Worm (Caenorhabditis elegans): ENCODE results near the gene F16F9.3.
A peak's percentile ranks its signal among the peaks of the same experiment; 100 is the strongest.

Gene F16F9.3

ce11 chrX:8473468-8473867 lies 16.1 kb downstream of the F16F9.3 start:
- TF ChIP-seq C34F6.9 (tag; optimal IDR thresholded peaks at IDR 0.05) (no peak), nhr-25 (tag; optimal IDR thresholded peaks at IDR 0.05) (no peak), unc-39 (tag; optimal IDR thresholded peaks at IDR 0.05) (no peak), unc-62 (GFP tag; optimal IDR thresholded peaks at IDR 0.05) (no peak), skn-1 (tag; optimal IDR thresholded peaks at IDR 0.05) (peak; percentile 31), peb-1 (tag; optimal IDR thresholded peaks at IDR 0.05) (no peak), snpc-4 (tag; optimal IDR thresholded peaks at IDR 0.05) (no peak), ceh-82 (tag; optimal IDR thresholded peaks at IDR 0.05) (no peak), F13H6.1 (tag; optimal IDR thresholded peaks at IDR 0.05) (peak; percentile 39), sma-3 (GFP tag; optimal IDR thresholded peaks at IDR 0.05) (peak; percentile 53), egl-27 (tag; optimal IDR thresholded peaks at IDR 0.05) (peak; percentile 56), mdl-1 (tag; optimal IDR thresholded peaks at IDR 0.05) (peak in 1 of 2 experiments; percentile 17), Y55F3AM.14 (GFP tag; optimal IDR thresholded peaks at IDR 0.05) (no peak), nhr-23 (tag; optimal IDR thresholded peaks at IDR 0.05) (no peak), elt-1 (tag; optimal IDR thresholded peaks at IDR 0.05) (no peak), sma-9 (GFP tag; optimal IDR thresholded peaks at IDR 0.05) (peak; percentile 94), sma-9 (tag; optimal IDR thresholded peaks at IDR 0.05) (no peak), nhr-129 (tag; optimal IDR thresholded peaks at IDR 0.05) (peak; percentile 69), ztf-1 (GFP tag; conservative IDR thresholded peaks at IDR 0.05) (no peak), fos-1 (tag; optimal IDR thresholded peaks at IDR 0.05) (peak; percentile 91), nhr-10 (tag; optimal IDR thresholded peaks at IDR 0.05) (no peak), crh-2 (tag; optimal IDR thresholded peaks at IDR 0.05) (peak; percentile 83), ZK546.5 (tag; optimal IDR thresholded peaks at IDR 0.05) (no peak), elt-3 (tag; optimal IDR thresholded peaks at IDR 0.05) (no peak), gmeb-1 (tag; optimal IDR thresholded peaks at IDR 0.05) (peak; percentile 42), sem-4 (tag; optimal IDR thresholded peaks at IDR 0.05) (no peak), nhr-21 (tag; optimal IDR thresholded peaks at IDR 0.05) (peak; percentile 40), lin-13 (GFP tag; optimal IDR thresholded peaks at IDR 0.05) (no peak), mbf-1 (tag; optimal IDR thresholded peaks at IDR 0.05) (no peak), lsy-2 (tag; optimal IDR thresholded peaks at IDR 0.05) (peak in 1 of 2 experiments; percentile 11), nhr-11 (tag; optimal IDR thresholded peaks at IDR 0.05) (no peak), unc-55 (GFP tag; optimal IDR thresholded peaks at IDR 0.05) (no peak)

ce11 chrX:8475142-8475541 lies 17.7 kb downstream of the F16F9.3 start:
- TF ChIP-seq nhr-129 (tag; optimal IDR thresholded peaks at IDR 0.05) (peak; percentile 79), ama-1 (optimal IDR thresholded peaks at IDR 0.05) (peak; percentile 31), nhr-21 (tag; optimal IDR thresholded peaks at IDR 0.05) (peak; percentile 98), gmeb-1 (tag; optimal IDR thresholded peaks at IDR 0.05) (peak; percentile 63), sma-9 (GFP tag; optimal IDR thresholded peaks at IDR 0.05) (peak; percentile 99), sma-9 (tag; optimal IDR thresholded peaks at IDR 0.05) (peak; percentile 67), unc-62 (GFP tag; optimal IDR thresholded peaks at IDR 0.05) (peak; percentile 65), nhr-23 (tag; optimal IDR thresholded peaks at IDR 0.05) (no peak), alr-1 (tag; optimal IDR thresholded peaks at IDR 0.05) (no peak), crh-2 (tag; optimal IDR thresholded peaks at IDR 0.05) (peak; percentile 82), ztf-1 (GFP tag; conservative IDR thresholded peaks at IDR 0.05) (no peak), mdl-1 (tag; optimal IDR thresholded peaks at IDR 0.05) (peak; percentile 70 to 78), ztf-4 (tag; optimal IDR thresholded peaks at IDR 0.05) (peak; percentile 83), nhr-25 (tag; optimal IDR thresholded peaks at IDR 0.05) (peak; percentile 94), zag-1 (tag; optimal IDR thresholded peaks at IDR 0.05) (no peak), aly-2 (tag; optimal IDR thresholded peaks at IDR 0.05) (no peak), nhr-6 (tag; optimal IDR thresholded peaks at IDR 0.05) (peak; percentile 85), F13H6.1 (tag; optimal IDR thresholded peaks at IDR 0.05) (peak; percentile 49), nhr-12 (tag; optimal IDR thresholded peaks at IDR 0.05) (no peak), R02D3.7 (tag; optimal IDR thresholded peaks at IDR 0.05) (no peak), ceh-82 (tag; optimal IDR thresholded peaks at IDR 0.05) (no peak), mab-5 (tag; optimal IDR thresholded peaks at IDR 0.05) (peak; percentile 24), unc-39 (tag; optimal IDR thresholded peaks at IDR 0.05) (no peak), lin-39 (tag; optimal IDR thresholded peaks at IDR 0.05) (no peak), lin-13 (GFP tag; optimal IDR thresholded peaks at IDR 0.05) (no peak), blmp-1 (tag; optimal IDR thresholded peaks at IDR 0.05; ENCODE audit: insufficient read depth) (peak; percentile 87), lsy-2 (tag; optimal IDR thresholded peaks at IDR 0.05) (peak in 1 of 2 experiments; percentile 69), sma-3 (GFP tag; optimal IDR thresholded peaks at IDR 0.05) (peak; percentile 97), unc-55 (GFP tag; optimal IDR thresholded peaks at IDR 0.05) (no peak), egl-27 (tag; optimal IDR thresholded peaks at IDR 0.05) (peak; percentile 88), C34F6.9 (tag; optimal IDR thresholded peaks at IDR 0.05) (no peak), Y55F3AM.14 (GFP tag; optimal IDR thresholded peaks at IDR 0.05) (peak; percentile 52), sem-4 (tag; optimal IDR thresholded peaks at IDR 0.05) (peak; percentile 89), fos-1 (tag; optimal IDR thresholded peaks at IDR 0.05) (peak; percentile 62), skn-1 (tag; optimal IDR thresholded peaks at IDR 0.05) (no peak)

Data from whole organism, L2 larva.